Worm (Caenorhabditis elegans) whole organism, early embryonic: Measurements from ENCODE around the gene oac-59.

Experiments used
- flt-1 ChIP-seq: fragments of 200-800 bp; sonication (Bioruptor generic); IDR thresholded peaks from 2 replicates; pipeline ENCODE4 v1.3.6; 2022; ENCODE audit warnings: missing genetic modification characterization, missing compliant biosample characterization
- hmg-4 ChIP-seq: fragments of 200-800 bp; sonication (Bioruptor generic); optimal IDR thresholded peaks from 2 replicates; lab custom pipeline; 2018; ENCODE audit warnings: mild to moderate bottlenecking, missing genetic modification characterization, missing compliant biosample characterization
- tbx-11 ChIP-seq: fragments of 200-800 bp; sonication (Bioruptor generic); IDR thresholded peaks from 2 replicates; pipeline ENCODE4 v1.3.6; 2022; ENCODE audit warnings: missing genetic modification characterization, missing compliant biosample characterization

- TF ChIP-seq tbx-11 (no peak), hmg-4 (no peak), flt-1 (no peak)
Observed at ce11 chrIV:12265877-12266276, 35.2 kb downstream of the oac-59 start.
